Fruit fly (Drosophila melanogaster): ENCODE data around the gene dsx.

DNA sequence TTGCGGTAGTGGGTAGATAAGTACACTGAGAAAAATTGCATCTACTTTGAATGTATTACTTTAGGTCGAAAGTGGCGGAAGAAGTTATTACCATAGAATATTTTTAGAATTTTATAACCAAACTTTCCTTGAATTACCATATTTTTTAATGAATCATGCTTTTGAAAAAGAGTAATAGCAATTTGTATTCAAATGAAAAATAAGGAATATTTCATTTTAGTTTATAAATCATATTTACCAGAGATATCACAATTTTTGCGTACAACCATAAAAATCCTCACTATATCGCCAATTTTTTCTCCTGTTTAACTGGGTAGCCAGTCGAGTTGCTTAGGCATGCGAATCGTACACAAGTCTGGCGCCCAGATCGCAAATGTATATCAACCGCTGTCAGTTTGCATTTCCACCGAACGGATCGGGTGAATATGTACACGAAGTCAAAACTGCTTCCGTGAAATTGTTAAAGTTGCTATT, 2.5 kb upstream of the dsx start:
- peak in 1 of 2 experiments; percentile 80 for TF ChIP-seq salr (GFP tag; optimal IDR thresholded peaks at IDR 0.05)
- peak; percentile 60 for TF ChIP-seq cyc (GFP tag; optimal IDR thresholded peaks at IDR 0.05)
- TF ChIP-seq Blimp-1 (GFP tag; optimal IDR thresholded peaks at IDR 0.05) = no peak
- TF ChIP-seq CG16779 (tag; optimal IDR thresholded peaks at IDR 0.05) = peak; percentile 49
- peak; percentile 77 for TF ChIP-seq achi (GFP tag; optimal IDR thresholded peaks at IDR 0.05)
- peak; percentile 95 for TF ChIP-seq Eip78C (GFP tag)
